Fruit fly (Drosophila melanogaster) whole organism, embryonic: ENCODE measurements around the gene CG33127.

ENCODE experiments used
- Ada2b ChIP-seq: fragments of 200-800 bp; sonication (Bioruptor generic); IDR thresholded peaks from 2 replicates; pipeline ENCODE4 v1.3.6; 2022; ENCODE audit warnings: missing biosample characterization, missing genetic modification characterization
- Bdp1 ChIP-seq: fragments of 200-800 bp; sonication (Bioruptor generic); optimal IDR thresholded peaks from 3 replicates; lab custom pipeline; 2016; ENCODE audit warnings: missing biosample characterization, missing genetic modification characterization
- BtbVII ChIP-seq: fragments of 200-800 bp; sonication (Bioruptor generic); optimal IDR thresholded peaks from 3 replicates; lab custom pipeline; 2017; ENCODE audit warnings: missing biosample characterization, mild to moderate bottlenecking, missing genetic modification characterization
- C15 ChIP-seq: fragments of 200-800 bp; sonication (Bioruptor generic); IDR thresholded peaks from 3 replicates; pipeline ENCODE4 v1.3.6; 2022; ENCODE audit warnings: missing biosample characterization, missing genetic modification characterization
- CG10366 ChIP-seq: fragments of 200-800 bp; sonication (Bioruptor generic); IDR thresholded peaks from 2 replicates; pipeline ENCODE4 v1.3.6; 2022; ENCODE audit warnings: missing biosample characterization, missing genetic modification characterization
- CG11398 ChIP-seq: fragments of 200-800 bp; sonication (Bioruptor generic); optimal IDR thresholded peaks from 2 replicates; lab custom pipeline; 2016; ENCODE audit warnings: missing biosample characterization, missing genetic modification characterization
- CG1233 ChIP-seq: fragments of 200-800 bp; sonication (Bioruptor generic); optimal IDR thresholded peaks from 4 replicates; lab custom pipeline; 2018; ENCODE audit warnings: missing biosample characterization, mild to moderate bottlenecking, missing genetic modification characterization
- CG12744 ChIP-seq: fragments of 200-800 bp; sonication (Bioruptor generic); optimal IDR thresholded peaks from 2 replicates; lab custom pipeline; 2016; ENCODE audit warnings: missing biosample characterization, missing genetic modification characterization
- CG13775 ChIP-seq: fragments of 200-800 bp; sonication (Bioruptor generic); optimal IDR thresholded peaks from 3 replicates; lab custom pipeline; 2017; ENCODE audit warnings: missing biosample characterization, mild to moderate bottlenecking, missing genetic modification characterization
- CG15011 ChIP-seq: fragments of 200-800 bp; sonication (Bioruptor generic); optimal IDR thresholded peaks from 3 replicates; lab custom pipeline; 2018; ENCODE audit warnings: missing biosample characterization, mild to moderate bottlenecking, missing genetic modification characterization
- CG17359 ChIP-seq: fragments of 200-800 bp; sonication (Bioruptor generic); optimal IDR thresholded peaks from 3 replicates; lab custom pipeline; 2018; ENCODE audit warnings: missing biosample characterization, mild to moderate bottlenecking, missing genetic modification characterization, moderate library complexity
- CG17912 ChIP-seq: fragments of 200-800 bp; sonication (Bioruptor generic); optimal IDR thresholded peaks from 2 replicates; lab custom pipeline; 2018; ENCODE audit warnings: missing biosample characterization, mild to moderate bottlenecking, missing genetic modification characterization
- CG2116 ChIP-seq: fragments of 200-800 bp; sonication (Bioruptor generic); optimal IDR thresholded peaks from 3 replicates; lab custom pipeline; 2018; ENCODE audit warnings: missing biosample characterization, mild to moderate bottlenecking, missing genetic modification characterization
- CG34376 ChIP-seq: fragments of 200-800 bp; sonication (Bioruptor generic); optimal IDR thresholded peaks from 2 replicates; lab custom pipeline; 2018; ENCODE audit warnings: missing biosample characterization, mild to moderate bottlenecking, missing genetic modification characterization
- CG34422 ChIP-seq: fragments of 200-800 bp; sonication (Bioruptor generic); IDR thresholded peaks from 3 replicates; pipeline ENCODE4 v1.3.6; 2022; ENCODE audit warnings: missing biosample characterization, missing genetic modification characterization
- CG6683 ChIP-seq: fragments of 200-800 bp; sonication (Bioruptor generic); optimal IDR thresholded peaks from 2 replicates; lab custom pipeline; 2017; ENCODE audit warnings: missing biosample characterization, mild to moderate bottlenecking, missing genetic modification characterization, missing genetic modification reagents
- CG6765 ChIP-seq: fragments of 200-800 bp; sonication (Bioruptor generic); optimal IDR thresholded peaks from 3 replicates; lab custom pipeline; 2017; ENCODE audit warnings: missing biosample characterization, mild to moderate bottlenecking, missing genetic modification characterization
- CG7357 ChIP-seq: fragments of 200-800 bp; sonication (Bioruptor generic); IDR thresholded peaks from 3 replicates; pipeline ENCODE4 v1.3.6; 2022; ENCODE audit warnings: missing biosample characterization, missing genetic modification characterization
- CG7556 ChIP-seq: fragments of 200-800 bp; sonication (Bioruptor generic); optimal IDR thresholded peaks from 2 replicates; lab custom pipeline; 2017; ENCODE audit warnings: missing biosample characterization, mild to moderate bottlenecking, missing genetic modification characterization
- Camta ChIP-seq: fragments of 200-800 bp; sonication (Bioruptor generic); optimal IDR thresholded peaks from 2 replicates; lab custom pipeline; 2016; ENCODE audit warnings: missing biosample characterization, missing genetic modification characterization
- Dll ChIP-seq: fragments of 200-800 bp; sonication (Bioruptor generic); IDR thresholded peaks from 4 replicates; pipeline ENCODE4 v1.3.6; 2022; ENCODE audit warnings: missing biosample characterization, missing genetic modification characterization; ENCODE audit not compliant: partially characterized antibody
- Elba2 ChIP-seq: fragments of 200-800 bp; sonication (Bioruptor generic); optimal IDR thresholded peaks from 3 replicates; lab custom pipeline; 2016; ENCODE audit warnings: missing biosample characterization, missing genetic modification characterization
- HLH4C ChIP-seq: fragments of 200-800 bp; sonication (Bioruptor generic); IDR thresholded peaks from 3 replicates; pipeline ENCODE4 v1.3.6; 2022; ENCODE audit warnings: missing biosample characterization, missing genetic modification characterization; ENCODE audit not compliant: partially characterized antibody
- HmgD ChIP-seq: fragments of 200-800 bp; sonication (Bioruptor generic); optimal IDR thresholded peaks from 3 replicates; lab custom pipeline; 2016; ENCODE audit warnings: missing biosample characterization, missing genetic modification characterization
- MESR4 ChIP-seq: fragments of 200-800 bp; sonication (Bioruptor generic); optimal IDR thresholded peaks from 2 replicates; lab custom pipeline; 2018; ENCODE audit warnings: missing biosample characterization, mild to moderate bottlenecking, missing genetic modification characterization, moderate library complexity
- Optix ChIP-seq: fragments of 200-800 bp; sonication (Bioruptor generic); IDR thresholded peaks from 3 replicates; pipeline ENCODE4 v1.3.6; 2022; ENCODE audit warnings: missing biosample characterization, missing genetic modification characterization
- Pdp1 ChIP-seq, 2 experiments: fragments of 200-800 bp; sonication (Bioruptor generic); optimal IDR thresholded peaks; 3 replicates each; lab custom pipeline; 2016; ENCODE audit warnings: missing biosample characterization in 2 of 2, missing genetic modification characterization in 2 of 2, mild to moderate bottlenecking in 1 of 2, moderate library complexity in 1 of 2
- Rx ChIP-seq: fragments of 200-800 bp; sonication (Bioruptor generic); IDR thresholded peaks from 2 replicates; pipeline ENCODE4 v1.3.6; 2022; ENCODE audit warnings: missing biosample characterization, missing genetic modification characterization
- Sox100B ChIP-seq: fragments of 200-800 bp; sonication (Bioruptor generic); optimal IDR thresholded peaks from 3 replicates; lab custom pipeline; 2018; ENCODE audit warnings: missing biosample characterization, mild to moderate bottlenecking, missing genetic modification characterization
- Stat92E ChIP-seq, 3 experiments: fragments of >200 bp in 2 of 3; fragments of 200-800 bp in 1 of 3; sonication (Bioruptor generic) in 1 of 3; optimal IDR thresholded peaks; 2 replicates each; lab custom pipeline; 2017 to 2019; ENCODE audit warnings: missing biosample characterization in 3 of 3, missing genetic modification characterization in 3 of 3, mild to moderate bottlenecking in 1 of 3, moderate library complexity in 1 of 3
- TFAM ChIP-seq: fragments of 200-800 bp; sonication (Bioruptor generic); optimal IDR thresholded peaks from 2 replicates; lab custom pipeline; 2017; ENCODE audit warnings: missing biosample characterization, missing genetic modification characterization, inconsistent platforms
- aop ChIP-seq: fragments of 200-800 bp; sonication (Bioruptor generic); IDR thresholded peaks from 2 replicates; pipeline ENCODE4 v1.3.6; 2022; ENCODE audit warnings: missing biosample characterization, missing genetic modification characterization
- ap ChIP-seq: fragments of 200-800 bp; sonication (Bioruptor generic); IDR thresholded peaks from 2 replicates; pipeline ENCODE4 v1.3.6; 2022; ENCODE audit warnings: missing biosample characterization, missing genetic modification characterization
- ara ChIP-seq: fragments of 200-800 bp; sonication (Bioruptor generic); IDR thresholded peaks from 2 replicates; pipeline ENCODE4 v1.3.6; 2022; ENCODE audit warnings: missing biosample characterization, missing genetic modification characterization
- corto ChIP-seq: fragments of 200-800 bp; sonication (Bioruptor generic); optimal IDR thresholded peaks from 2 replicates; lab custom pipeline; 2016; ENCODE audit warnings: missing biosample characterization, mild to moderate bottlenecking, missing genetic modification characterization, moderate library complexity
- dysf ChIP-seq: fragments of 200-800 bp; sonication (Bioruptor generic); IDR thresholded peaks from 3 replicates; pipeline ENCODE4 v1.3.6; 2022; ENCODE audit warnings: missing biosample characterization, missing genetic modification characterization
- eyg ChIP-seq: fragments of 200-800 bp; sonication (Bioruptor generic); optimal IDR thresholded peaks from 3 replicates; lab custom pipeline; 2016; ENCODE audit warnings: missing biosample characterization, missing genetic modification characterization
- fru ChIP-seq: fragments of >200 bp; optimal IDR thresholded peaks from 2 replicates; lab custom pipeline; 2017
- hb ChIP-seq: fragments of 200-800 bp; sonication (Bioruptor generic); IDR thresholded peaks from 3 replicates; pipeline ENCODE4 v1.3.6; 2022; ENCODE audit warnings: missing biosample characterization, missing genetic modification characterization; ENCODE audit not compliant: partially characterized antibody
- jigr1 ChIP-seq: fragments of 200-800 bp; sonication (Bioruptor generic); IDR thresholded peaks from 3 replicates; pipeline ENCODE4 v1.3.6; 2022; ENCODE audit warnings: missing biosample characterization, missing genetic modification characterization
- kay ChIP-seq: fragments of 200-800 bp; sonication (Bioruptor generic); optimal IDR thresholded peaks from 2 replicates; lab custom pipeline; 2016; ENCODE audit warnings: missing biosample characterization, missing genetic modification characterization
- klu ChIP-seq: fragments of 200-800 bp; sonication (Bioruptor generic); IDR thresholded peaks from 2 replicates; pipeline ENCODE4 v1.3.6; 2022; ENCODE audit warnings: missing biosample characterization, missing genetic modification characterization
- lab ChIP-seq: fragments of 200-800 bp; sonication (Bioruptor generic); optimal IDR thresholded peaks from 3 replicates; lab custom pipeline; 2017; ENCODE audit warnings: missing biosample characterization, missing genetic modification characterization, mild to moderate bottlenecking, moderate library complexity, missing genetic modification reagents
- otp ChIP-seq: fragments of 200-800 bp; sonication (Bioruptor generic); IDR thresholded peaks from 3 replicates; pipeline ENCODE4, ENCODE4 v1.3.6; 2022; ENCODE audit warnings: missing biosample characterization, missing genetic modification characterization
- pan ChIP-seq, 4 experiments: fragments of >200 bp in 3 of 4; fragments of 200-800 bp in 1 of 4; sonication (Bioruptor generic) in 1 of 4; optimal IDR thresholded peaks in 3 of 4; IDR thresholded peaks in 1 of 4; 2 replicates each; pipeline versions ENCODE4 v1.3.6 to Lab custom; 2017 to 2022; ENCODE audit warnings: missing biosample characterization in 2 of 4, missing genetic modification characterization in 2 of 4, mixed read lengths in 1 of 4
- pum ChIP-seq: fragments of 200-800 bp; sonication (Bioruptor generic); optimal IDR thresholded peaks from 2 replicates; lab custom pipeline; 2016; ENCODE audit warnings: missing biosample characterization, missing genetic modification characterization
- rib ChIP-seq: fragments of 200-800 bp; sonication (Bioruptor generic); IDR thresholded peaks from 2 replicates; pipeline ENCODE4 v1.3.6; 2022; ENCODE audit warnings: missing biosample characterization, missing genetic modification characterization
- stc ChIP-seq: fragments of 200-800 bp; sonication (Bioruptor generic); IDR thresholded peaks from 2 replicates; pipeline ENCODE4 v1.3.6; 2022; ENCODE audit warnings: missing biosample characterization, missing genetic modification characterization
- tx ChIP-seq: fragments of 200-800 bp; sonication (Bioruptor generic); optimal IDR thresholded peaks from 2 replicates; lab custom pipeline; 2016; ENCODE audit warnings: missing biosample characterization, missing genetic modification characterization
- zfh1 ChIP-seq: fragments of 200-800 bp; sonication (Bioruptor generic); IDR thresholded peaks from 3 replicates; pipeline ENCODE4 v1.3.6; 2022; ENCODE audit warnings: missing biosample characterization, missing genetic modification characterization

The CG33127 gene

DNA sequence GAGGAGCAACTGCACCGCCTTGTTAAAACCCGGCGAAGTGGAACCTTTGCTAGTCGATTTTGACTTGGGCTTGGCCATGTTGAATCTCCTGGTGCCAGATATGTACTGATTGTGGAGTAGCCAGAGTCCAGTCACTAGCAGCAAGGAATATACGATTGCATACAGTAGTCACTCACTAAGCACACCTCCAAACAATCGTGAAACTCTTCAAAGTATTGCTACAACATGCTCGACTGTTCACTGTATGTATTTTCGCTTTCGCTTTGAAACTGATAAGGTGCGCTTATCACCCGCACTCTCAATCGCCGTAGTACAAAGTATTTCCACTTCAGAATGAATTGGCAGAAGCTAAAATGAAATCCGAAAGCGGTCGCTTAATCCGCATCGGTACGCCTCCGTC lies 35.5 kb upstream of the CG33127 start (continued):
- no peak for TF ChIP-seq Stat92E (GFP tag; optimal IDR thresholded peaks at IDR 0.05; lab: Kevin White, UChicago)
- peak; percentile 67 for TF ChIP-seq Ada2b (GFP tag; lab: Robert Waterston, UW)
- TF ChIP-seq CG13775 (GFP tag; lab: Kevin White, UChicago): no peak
- no peak for TF ChIP-seq eyg (GFP tag; lab: Kevin White, UChicago)
- peak; percentile 79 for TF ChIP-seq corto (GFP tag; lab: Kevin White, UChicago)
- no peak for TF ChIP-seq klu (GFP tag; lab: Robert Waterston, UW)
- TF ChIP-seq CG6683 (GFP tag; lab: Kevin White, UChicago): peak; percentile 32
- TF ChIP-seq CG15011 (GFP tag; lab: Kevin White, UChicago): no peak
- TF ChIP-seq stc (GFP tag; lab: Robert Waterston, UW): 0 out of 2 replicates have a peak, but pooled peaks have one; percentile 18
- TF ChIP-seq CG7357 (GFP tag; lab: Robert Waterston, UW): peak; percentile 37; the same call in 1 of the 3 replicates
- TF ChIP-seq TFAM (GFP tag; lab: Kevin White, UChicago): no peak
- peak; percentile 67; the same call in 2 of the 3 replicates for TF ChIP-seq zfh1 (GFP tag; lab: Robert Waterston, UW)
- peak; percentile 69; the same call in 1 of the 2 replicates for TF ChIP-seq rib (GFP tag; lab: Robert Waterston, UW)
- peak; percentile 63; the same call in 1 of the 2 replicates for TF ChIP-seq Rx
- TF ChIP-seq HLH4C (GFP tag; lab: Robert Waterston, UW): no peak
- peak; percentile 46 for TF ChIP-seq ap (GFP tag; lab: Robert Waterston, UW)
- peak; percentile 13 for TF ChIP-seq HmgD (GFP tag; lab: Kevin White, UChicago)
- peak; percentile 70 for TF ChIP-seq tx (GFP tag; lab: Kevin White, UChicago)
- peak; percentile 75 for TF ChIP-seq dysf
- peak; percentile 69 for TF ChIP-seq CG34376
- no peak for TF ChIP-seq hb (GFP tag; lab: Robert Waterston, UW)
- TF ChIP-seq Elba2: no peak
- TF ChIP-seq CG7556: peak; percentile 30
- peak; percentile 22 for TF ChIP-seq MESR4 (GFP tag; lab: Kevin White, UChicago)
- peak; percentile 44 for TF ChIP-seq CG11398
- TF ChIP-seq jigr1 (GFP tag; lab: Robert Waterston, UW): no peak
- TF ChIP-seq CG2116: no peak
- no peak for TF ChIP-seq Bdp1 (GFP tag; lab: Kevin White, UChicago)
- TF ChIP-seq BtbVII (GFP tag; lab: Kevin White, UChicago): peak; percentile 69
- peak; percentile 68 for TF ChIP-seq CG6765 (GFP tag; lab: Kevin White, UChicago)
- peak; percentile 64 for TF ChIP-seq otp (GFP tag; lab: Robert Waterston, UW)
- no peak for TF ChIP-seq pan (optimal IDR thresholded peaks at IDR 0.05; lab: Kevin White, UChicago)
- TF ChIP-seq pan (GFP tag; optimal IDR thresholded peaks at IDR 0.05 in 1 of 2, IDR thresholded peaks at IDR 0.05 in 1 of 2): peak in 1 of 2 experiments; percentile 80
- peak; percentile 66 for TF ChIP-seq CG17359
- peak; percentile 76 for TF ChIP-seq CG10366 (GFP tag; lab: Robert Waterston, UW)
- TF ChIP-seq Sox100B: no peak
- peak; percentile 92 for TF ChIP-seq lab (GFP tag; lab: Kevin White, UChicago)
- TF ChIP-seq fru: no peak
- TF ChIP-seq Pdp1 (GFP tag; optimal IDR thresholded peaks at IDR 0.05; lab: Kevin White, UChicago): peak; percentile 46 to 71
- peak; percentile 51 for TF ChIP-seq pum (GFP tag; lab: Kevin White, UChicago)
- peak; percentile 40 for TF ChIP-seq CG1233 (GFP tag; lab: Kevin White, UChicago)
- no peak; the same call in 1 of the 2 replicates for TF ChIP-seq ara (GFP tag; lab: Robert Waterston, UW)
- no peak for TF ChIP-seq Dll (GFP tag; lab: Robert Waterston, UW)
- peak; percentile 40 for TF ChIP-seq CG17912 (GFP tag; lab: Kevin White, UChicago)
- TF ChIP-seq Camta: peak; percentile 42
- TF ChIP-seq CG12744 (GFP tag; lab: Kevin White, UChicago): peak; percentile 54
- peak; percentile 25 for TF ChIP-seq kay (GFP tag; lab: Kevin White, UChicago)
- peak; percentile 66 for TF ChIP-seq aop (GFP tag; lab: Robert Waterston, UW)
- 0 out of 3 replicates have a peak, but pooled peaks have one; percentile 41 for TF ChIP-seq C15 (GFP tag; lab: Robert Waterston, UW)
- peak; percentile 65 for TF ChIP-seq CG34422 (GFP tag; lab: Robert Waterston, UW)
- TF ChIP-seq Optix: peak; percentile 75
